Fruit fly (Drosophila melanogaster) whole organism, embryonic: ENCODE results near the gene obst-B.

Experiments used
- Abd-B ChIP-seq: fragments of 200-800 bp; sonication (Bioruptor generic); optimal IDR thresholded peaks from 2 replicates; lab custom pipeline; 2018; ENCODE audit warnings: missing biosample characterization, mild to moderate bottlenecking, missing genetic modification characterization, moderate library complexity
- Aef1 ChIP-seq: fragments of 200-800 bp; sonication (Bioruptor generic); IDR thresholded peaks from 3 replicates; pipeline ENCODE4 v1.3.6; 2022; ENCODE audit warnings: missing biosample characterization, missing genetic modification characterization
- Bgb ChIP-seq: fragments of 200-800 bp; sonication (Bioruptor generic); IDR thresholded peaks from 2 replicates; pipeline ENCODE4 v1.3.6; 2022; ENCODE audit warnings: missing biosample characterization, missing genetic modification characterization; ENCODE audit not compliant: partially characterized antibody
- BtbVII ChIP-seq: fragments of 200-800 bp; sonication (Bioruptor generic); optimal IDR thresholded peaks from 3 replicates; lab custom pipeline; 2017; ENCODE audit warnings: missing biosample characterization, mild to moderate bottlenecking, missing genetic modification characterization
- CG10147 ChIP-seq: fragments of 200-800 bp; sonication (Bioruptor generic); optimal IDR thresholded peaks from 2 replicates; lab custom pipeline; 2019; ENCODE audit warnings: missing biosample characterization, mild to moderate bottlenecking, missing genetic modification characterization, moderate library complexity
- CG12071 ChIP-seq: fragments of 200-800 bp; sonication (Bioruptor generic); optimal IDR thresholded peaks from 3 replicates; lab custom pipeline; 2018; ENCODE audit warnings: missing biosample characterization, mild to moderate bottlenecking, missing genetic modification characterization
- CG12659 ChIP-seq: fragments of 200-800 bp; sonication (Bioruptor generic); optimal IDR thresholded peaks from 3 replicates; lab custom pipeline; 2017; ENCODE audit warnings: mild to moderate bottlenecking, missing biosample characterization, missing genetic modification reagents, missing genetic modification characterization
- CG13287 ChIP-seq: fragments of 200-800 bp; sonication (Bioruptor generic); IDR thresholded peaks from 2 replicates; pipeline ENCODE4 v1.3.6; 2022; ENCODE audit warnings: missing biosample characterization, missing genetic modification characterization; ENCODE audit not compliant: partially characterized antibody
- CG14667 ChIP-seq: fragments of 200-800 bp; sonication (Bioruptor generic); IDR thresholded peaks from 2 replicates; pipeline ENCODE4 v1.3.6; 2022; ENCODE audit warnings: missing biosample characterization, missing genetic modification characterization
- CG1602 ChIP-seq: fragments of 200-800 bp; sonication (Bioruptor generic); optimal IDR thresholded peaks from 3 replicates; lab custom pipeline; 2016; ENCODE audit warnings: missing biosample characterization, missing genetic modification characterization
- CG1832 ChIP-seq: fragments of 200-800 bp; sonication (Bioruptor generic); optimal IDR thresholded peaks from 2 replicates; lab custom pipeline; 2017; ENCODE audit warnings: missing biosample characterization, mild to moderate bottlenecking, missing genetic modification characterization, inconsistent platforms
- CG18619 ChIP-seq: fragments of 200-800 bp; sonication (Bioruptor generic); optimal IDR thresholded peaks from 3 replicates; lab custom pipeline; 2017; ENCODE audit warnings: missing biosample characterization, mild to moderate bottlenecking, missing genetic modification characterization
- CG2116 ChIP-seq: fragments of 200-800 bp; sonication (Bioruptor generic); optimal IDR thresholded peaks from 3 replicates; lab custom pipeline; 2018; ENCODE audit warnings: missing biosample characterization, mild to moderate bottlenecking, missing genetic modification characterization
- CG2120 ChIP-seq: fragments of 200-800 bp; sonication (Bioruptor generic); optimal IDR thresholded peaks from 3 replicates; lab custom pipeline; 2016; ENCODE audit warnings: missing biosample characterization, missing genetic modification characterization
- CG3847 ChIP-seq: fragments of 200-800 bp; sonication (Bioruptor generic); IDR thresholded peaks from 2 replicates; pipeline ENCODE4 v1.3.6; 2022; ENCODE audit warnings: missing biosample characterization, missing genetic modification characterization
- CG5180 ChIP-seq: fragments of 200-800 bp; sonication (Bioruptor generic); optimal IDR thresholded peaks from 3 replicates; lab custom pipeline; 2017; ENCODE audit warnings: missing biosample characterization, missing genetic modification characterization, mild to moderate bottlenecking, moderate library complexity, missing genetic modification reagents
- CG7928 ChIP-seq: fragments of 200-800 bp; sonication (Bioruptor generic); optimal IDR thresholded peaks from 2 replicates; lab custom pipeline; 2017; ENCODE audit warnings: missing biosample characterization, mild to moderate bottlenecking, missing genetic modification characterization
- CG8281 ChIP-seq: fragments of 200-800 bp; sonication (Bioruptor generic); optimal IDR thresholded peaks from 2 replicates; lab custom pipeline; 2018; ENCODE audit warnings: missing biosample characterization, mild to moderate bottlenecking, missing genetic modification characterization, moderate library complexity
- CG9797 ChIP-seq: fragments of 200-800 bp; sonication (Bioruptor generic); optimal IDR thresholded peaks from 3 replicates; lab custom pipeline; 2018; ENCODE audit warnings: missing biosample characterization, mild to moderate bottlenecking, missing genetic modification characterization
- Dll ChIP-seq: fragments of 200-800 bp; sonication (Bioruptor generic); IDR thresholded peaks from 4 replicates; pipeline ENCODE4 v1.3.6; 2022; ENCODE audit warnings: missing biosample characterization, missing genetic modification characterization; ENCODE audit not compliant: partially characterized antibody
- Ets65A ChIP-seq: fragments of 200-800 bp; sonication (Bioruptor generic); peaks from one replicate; lab custom pipeline; 2016; ENCODE audit warnings: missing biosample characterization, missing genetic modification characterization
- HLH4C ChIP-seq: fragments of 200-800 bp; sonication (Bioruptor generic); IDR thresholded peaks from 3 replicates; pipeline ENCODE4 v1.3.6; 2022; ENCODE audit warnings: missing biosample characterization, missing genetic modification characterization; ENCODE audit not compliant: partially characterized antibody
- Hr78 ChIP-seq, 2 experiments: fragments of 200-800 bp in 1 of 2; fragments of >200 bp in 1 of 2; sonication (Bioruptor generic) in 1 of 2; optimal IDR thresholded peaks; 2 replicates each; lab custom pipeline; 2017 to 2019; ENCODE audit warnings: missing biosample characterization in 2 of 2, missing genetic modification characterization in 2 of 2, mild to moderate bottlenecking in 1 of 2, moderate library complexity in 1 of 2
- Jarid2 ChIP-seq: fragments of 200-800 bp; sonication (Bioruptor generic); optimal IDR thresholded peaks from 3 replicates; lab custom pipeline; 2017; ENCODE audit warnings: mild to moderate bottlenecking, missing biosample characterization, missing genetic modification reagents, missing genetic modification characterization
- Nf-YB ChIP-seq: fragments of 200-800 bp; sonication (Bioruptor generic); optimal IDR thresholded peaks from 3 replicates; lab custom pipeline; 2019; ENCODE audit warnings: missing biosample characterization, mild to moderate bottlenecking, missing genetic modification characterization, moderate library complexity
- Opbp ChIP-seq: fragments of 200-800 bp; sonication (Bioruptor generic); IDR thresholded peaks from 3 replicates; pipeline ENCODE4 v1.3.6; 2022; ENCODE audit warnings: missing biosample characterization, missing genetic modification characterization; ENCODE audit not compliant: partially characterized antibody
- Ptx1 ChIP-seq: fragments of 200-800 bp; sonication (Bioruptor generic); IDR thresholded peaks from 2 replicates; pipeline ENCODE4 v1.3.6; 2022; ENCODE audit warnings: missing biosample characterization, missing genetic modification characterization
- Sox100B ChIP-seq: fragments of 200-800 bp; sonication (Bioruptor generic); optimal IDR thresholded peaks from 3 replicates; lab custom pipeline; 2018; ENCODE audit warnings: missing biosample characterization, mild to moderate bottlenecking, missing genetic modification characterization
- Trl ChIP-seq, 3 experiments: fragments of >200 bp in 2 of 3; fragments of 200-800 bp in 1 of 3; sonication (Bioruptor generic) in 1 of 3; optimal IDR thresholded peaks; 2 replicates in 1 of 3; 3 replicates in 2 of 3; lab custom pipeline; 2016 to 2017; ENCODE audit warnings: missing biosample characterization in 1 of 3, missing genetic modification characterization in 1 of 3
- bbx ChIP-seq: fragments of 200-800 bp; sonication (Bioruptor generic); IDR thresholded peaks from 2 replicates; pipeline ENCODE4 v1.3.6; 2022; ENCODE audit warnings: missing biosample characterization, missing genetic modification characterization; ENCODE audit not compliant: partially characterized antibody
- chinmo ChIP-seq: fragments of 200-800 bp; sonication (Bioruptor generic); IDR thresholded peaks from 4 replicates; pipeline ENCODE4 v1.3.6; 2022; ENCODE audit warnings: missing biosample characterization, missing genetic modification characterization; ENCODE audit not compliant: partially characterized antibody
- ci ChIP-seq: fragments of 200-800 bp; sonication (Bioruptor generic); IDR thresholded peaks from 3 replicates; pipeline ENCODE4 v1.3.6; 2022; ENCODE audit warnings: missing biosample characterization, missing genetic modification characterization
- danr ChIP-seq: fragments of 200-800 bp; sonication (Bioruptor generic); IDR thresholded peaks from 2 replicates; pipeline ENCODE4 v1.3.6; 2022; ENCODE audit warnings: missing biosample characterization, missing genetic modification characterization
- nerfin-2 ChIP-seq: fragments of 200-800 bp; sonication (Bioruptor generic); IDR thresholded peaks from 2 replicates; pipeline ENCODE4 v1.3.6; 2022; ENCODE audit warnings: missing biosample characterization, missing genetic modification characterization; ENCODE audit not compliant: partially characterized antibody
- onecut ChIP-seq: fragments of 200-800 bp; sonication (Bioruptor generic); IDR thresholded peaks from 2 replicates; pipeline ENCODE4 v1.3.6; 2022; ENCODE audit warnings: missing biosample characterization, missing genetic modification characterization
- pan ChIP-seq, 4 experiments: fragments of >200 bp in 3 of 4; fragments of 200-800 bp in 1 of 4; sonication (Bioruptor generic) in 1 of 4; optimal IDR thresholded peaks in 3 of 4; IDR thresholded peaks in 1 of 4; 2 replicates each; pipeline versions ENCODE4 v1.3.6 to Lab custom; 2017 to 2022; ENCODE audit warnings: missing biosample characterization in 2 of 4, missing genetic modification characterization in 2 of 4, mixed read lengths in 1 of 4
- pb ChIP-seq: fragments of 200-800 bp; sonication (Bioruptor generic); optimal IDR thresholded peaks from 3 replicates; lab custom pipeline; 2016; ENCODE audit warnings: missing biosample characterization, missing genetic modification characterization
- pho ChIP-seq: fragments of 200-800 bp; sonication (Bioruptor generic); optimal IDR thresholded peaks from 2 replicates; lab custom pipeline; 2016; ENCODE audit warnings: missing biosample characterization, missing genetic modification characterization
- salm ChIP-seq: fragments of 200-800 bp; sonication (Bioruptor generic); optimal IDR thresholded peaks from 2 replicates; lab custom pipeline; 2018; ENCODE audit warnings: missing biosample characterization, mild to moderate bottlenecking, missing genetic modification characterization
- sd ChIP-seq: fragments of 200-800 bp; sonication (Bioruptor generic); optimal IDR thresholded peaks from 3 replicates; lab custom pipeline; 2018; ENCODE audit warnings: missing biosample characterization, mild to moderate bottlenecking, missing genetic modification characterization, moderate library complexity
- sisA ChIP-seq: fragments of 200-800 bp; sonication (Bioruptor generic); IDR thresholded peaks from 2 replicates; pipeline ENCODE4 v1.3.6; 2022; ENCODE audit warnings: missing biosample characterization, missing genetic modification characterization
- tna ChIP-seq: fragments of 200-800 bp; sonication (Bioruptor generic); IDR thresholded peaks from 2 replicates; pipeline ENCODE4 v1.3.6; 2022; ENCODE audit warnings: missing biosample characterization, missing genetic modification characterization; ENCODE audit not compliant: partially characterized antibody
- unc-4 ChIP-seq: fragments of 200-800 bp; sonication (Bioruptor generic); IDR thresholded peaks from 2 replicates; pipeline ENCODE4 v1.3.6; 2022; ENCODE audit warnings: missing biosample characterization, missing genetic modification characterization; ENCODE audit not compliant: partially characterized antibody
- wor ChIP-seq: fragments of 200-800 bp; sonication (Bioruptor generic); IDR thresholded peaks from 2 replicates; pipeline ENCODE4 v1.3.6; 2022; ENCODE audit warnings: missing biosample characterization, missing genetic modification characterization
- yki ChIP-seq: fragments of >200 bp; optimal IDR thresholded peaks from 3 replicates; lab custom pipeline; 2018

The obst-B gene

DNA sequence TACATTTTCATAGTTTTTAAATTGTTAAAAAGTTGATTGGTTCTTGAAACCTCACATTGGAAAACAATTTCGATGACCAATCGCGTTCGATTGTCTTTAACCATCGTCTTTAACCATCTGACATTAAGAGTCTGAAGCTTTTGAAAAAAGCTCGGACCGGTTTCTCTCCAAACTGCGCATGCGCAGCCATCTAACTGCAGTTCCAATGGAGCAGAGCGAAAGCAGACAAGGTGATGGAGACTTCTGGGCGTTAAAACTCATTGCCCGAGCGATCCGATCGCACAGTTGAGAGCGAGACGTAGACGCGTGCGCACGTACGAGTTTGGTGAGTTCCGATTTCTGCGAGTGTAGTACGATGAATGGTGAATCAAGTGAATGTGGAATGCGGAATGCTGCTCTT lies at the start of gene obst-B:
Gene obst-B, plus strand, starts transcription at position 276 of the 400 bp plus-strand sequence.
- peak; percentile 64 for TF ChIP-seq tna (GFP tag; lab: Robert Waterston, UW)
- 0 out of 2 replicates have a peak, but pooled peaks have one; percentile 23 for TF ChIP-seq nerfin-2 (GFP tag; lab: Robert Waterston, UW)
- TF ChIP-seq Opbp (GFP tag; lab: Robert Waterston, UW) = peak; percentile 29; the same call in 1 of the 3 replicates
- peak in 1 of 2 experiments; percentile 7 for TF ChIP-seq Trl (optimal IDR thresholded peaks at IDR 0.05; lab: Kevin White, UChicago)
- no peak for TF ChIP-seq Trl (GFP tag; optimal IDR thresholded peaks at IDR 0.05; lab: Kevin White, UChicago)
- no peak for TF ChIP-seq CG2116
- peak; percentile 76 for TF ChIP-seq sd (tag; lab: Kevin White, UChicago)
- TF ChIP-seq onecut (GFP tag; lab: Robert Waterston, UW) = no peak
- TF ChIP-seq pho (GFP tag; lab: Kevin White, UChicago) = no peak
- TF ChIP-seq ci (GFP tag; lab: Robert Waterston, UW) = peak; percentile 29; the same call in 1 of the 3 replicates
- peak; percentile 29; the same call in 2 of the 3 replicates for TF ChIP-seq HLH4C (GFP tag; lab: Robert Waterston, UW)
- TF ChIP-seq CG18619 (GFP tag; lab: Kevin White, UChicago) = no peak
- TF ChIP-seq bbx (GFP tag; lab: Robert Waterston, UW) = peak; percentile 45; the same call in 1 of the 2 replicates
- TF ChIP-seq Ptx1 (GFP tag; lab: Robert Waterston, UW) = no peak
- TF ChIP-seq CG7928 (GFP tag; lab: Kevin White, UChicago) = no peak
- TF ChIP-seq CG1832 (GFP tag; lab: Kevin White, UChicago) = no peak
- TF ChIP-seq CG13287 (GFP tag; lab: Robert Waterston, UW) = peak; percentile 24; the same call in 1 of the 2 replicates
- TF ChIP-seq pan (optimal IDR thresholded peaks at IDR 0.05; lab: Kevin White, UChicago) = no peak
- TF ChIP-seq pan (GFP tag; optimal IDR thresholded peaks at IDR 0.05 in 1 of 2, IDR thresholded peaks at IDR 0.05 in 1 of 2) = peak in 1 of 2 experiments; percentile 23
- peak; percentile 49 for TF ChIP-seq Ets65A (GFP tag; lab: Kevin White, UChicago)
- peak; percentile 85 for TF ChIP-seq Nf-YB (GFP tag; lab: Kevin White, UChicago)
- TF ChIP-seq Jarid2 (GFP tag; lab: Kevin White, UChicago) = peak; percentile 26
- TF ChIP-seq chinmo (GFP tag; lab: Robert Waterston, UW) = peak; percentile 97
- 0 out of 2 replicates have a peak, but pooled peaks have one; percentile 21 for TF ChIP-seq Bgb

DNA sequence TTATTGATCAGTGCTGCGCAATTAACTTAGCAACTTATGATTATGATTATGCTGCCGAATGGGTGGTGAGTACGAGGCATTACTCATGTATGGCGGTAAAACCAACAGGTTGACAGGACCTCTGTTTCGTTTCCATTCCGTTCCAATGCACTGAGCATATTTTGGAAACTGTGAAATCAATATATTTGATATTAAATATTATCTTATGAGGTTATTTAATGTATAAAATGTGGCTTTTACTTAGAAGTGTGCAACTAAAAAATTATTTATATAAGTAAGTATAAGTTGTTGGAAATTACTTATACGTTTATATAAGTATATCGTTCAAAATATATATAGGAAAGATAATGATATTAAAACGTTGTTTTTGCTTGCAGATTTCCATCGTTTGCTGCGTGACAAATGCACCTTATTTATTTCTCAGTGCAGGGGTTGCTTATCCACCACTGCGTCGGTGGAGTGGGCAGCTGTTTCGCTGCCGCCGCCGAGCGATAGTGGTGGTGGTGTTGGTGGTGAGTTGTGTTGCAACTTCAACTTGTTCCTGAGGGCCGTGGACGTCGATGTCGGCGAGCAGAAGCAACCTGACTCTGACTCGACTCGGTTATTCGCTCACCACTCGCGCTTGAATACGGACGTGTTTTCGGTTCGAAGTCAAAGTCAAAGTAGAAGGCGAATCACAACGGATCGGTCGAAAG lies 48.3 kb upstream of the obst-B start, which contains the start of gene bib:
Gene bib, plus strand, starts transcription at position 568 of the 695 bp plus-strand sequence.
- peak; percentile 85 for TF ChIP-seq CG12659 (GFP tag; lab: Kevin White, UChicago)
- peak; percentile 51 for TF ChIP-seq sisA (GFP tag; lab: Robert Waterston, UW)
- TF ChIP-seq BtbVII = peak; percentile 74
- peak; percentile 53 for TF ChIP-seq CG8281 (tag; lab: Kevin White, UChicago)
- peak; percentile 74 for TF ChIP-seq CG10147 (GFP tag; lab: Kevin White, UChicago)
- TF ChIP-seq Abd-B (GFP tag; lab: Kevin White, UChicago) = peak; percentile 76
- TF ChIP-seq CG5180 (GFP tag; lab: Kevin White, UChicago) = peak; percentile 96
- peak; percentile 40; the same call in 1 of the 2 replicates for TF ChIP-seq wor (GFP tag; lab: Robert Waterston, UW)
- peak; percentile 13; the same call in 1 of the 2 replicates for TF ChIP-seq CG14667 (GFP tag; lab: Robert Waterston, UW)
- TF ChIP-seq salm = peak; percentile 68
- peak; percentile 84 for TF ChIP-seq CG1602
- TF ChIP-seq Hr78 (GFP tag; optimal IDR thresholded peaks at IDR 0.05; lab: Kevin White, UChicago) = peak in 1 of 2 experiments; percentile 63
- TF ChIP-seq CG3847 (GFP tag; lab: Robert Waterston, UW) = no peak
- TF ChIP-seq yki (lab: Kevin White, UChicago) = no peak
- peak; percentile 56 for TF ChIP-seq CG2120 (GFP tag; lab: Kevin White, UChicago)
- no peak for TF ChIP-seq unc-4 (GFP tag; lab: Robert Waterston, UW)
- peak; percentile 92 for TF ChIP-seq Sox100B (GFP tag; lab: Kevin White, UChicago)
- no peak for TF ChIP-seq CG12071 (GFP tag; lab: Kevin White, UChicago)
- peak; percentile 32 for TF ChIP-seq CG9797
- no peak for TF ChIP-seq Dll (GFP tag; lab: Robert Waterston, UW)
- TF ChIP-seq pb (GFP tag; lab: Kevin White, UChicago) = no peak
- peak; percentile 56; the same call in 1 of the 2 replicates for TF ChIP-seq danr (GFP tag; lab: Robert Waterston, UW)
- TF ChIP-seq Aef1 (GFP tag; lab: Robert Waterston, UW) = peak; percentile 44
